Fruit fly (Drosophila melanogaster) whole organism, wandering third instar larva: ENCODE data around the gene mon2.

Source experiments
- Abd-B ChIP-seq: fragments of >200 bp; optimal IDR thresholded peaks from 2 replicates; lab custom pipeline; 2017; ENCODE audit warnings: missing biosample characterization, missing genetic modification characterization
- CG32264 ChIP-seq: fragments of 200-800 bp; sonication (Bioruptor generic); optimal IDR thresholded peaks from 2 replicates; lab custom pipeline; 2016; ENCODE audit warnings: missing biosample characterization, missing genetic modification characterization
- CG9705 ChIP-seq: fragments of 200-800 bp; sonication (Bioruptor generic); optimal IDR thresholded peaks from 2 replicates; lab custom pipeline; 2018; ENCODE audit warnings: missing biosample characterization, mild to moderate bottlenecking, missing genetic modification characterization
- CrebA ChIP-seq: fragments of 200-800 bp; sonication (Bioruptor generic); optimal IDR thresholded peaks from 2 replicates; lab custom pipeline; 2016; ENCODE audit warnings: missing biosample characterization, mild to moderate bottlenecking, missing genetic modification characterization, borderline replicate concordance
- Dfd ChIP-seq: fragments of >200 bp; optimal IDR thresholded peaks from 2 replicates; lab custom pipeline; 2017; ENCODE audit warnings: missing biosample characterization, missing genetic modification characterization
- Dif ChIP-seq: fragments of 200-275, 200-300 bp; sonication (Bioruptor generic); optimal IDR thresholded peaks from 2 replicates; lab custom pipeline; 2018; ENCODE audit warnings: missing biosample characterization, missing genetic modification characterization; ENCODE audit not compliant: partially characterized antibody
- HLH106 ChIP-seq: fragments of 200-800 bp; optimal IDR thresholded peaks from 3 replicates; lab custom pipeline; 2019; ENCODE audit warnings: missing biosample characterization, mild to moderate bottlenecking, missing genetic modification characterization, moderate library complexity
- Hnf4 ChIP-seq: fragments of 200-800 bp; sonication (Bioruptor generic); optimal IDR thresholded peaks from 2 replicates; lab custom pipeline; 2016; ENCODE audit warnings: missing biosample characterization, mild to moderate bottlenecking, missing genetic modification characterization
- Hr78 ChIP-seq: fragments of >200 bp; optimal IDR thresholded peaks from 2 replicates; lab custom pipeline; 2017; ENCODE audit warnings: missing biosample characterization, missing genetic modification characterization
- Hr83 ChIP-seq: fragments of 200-300 bp; sonication (Bioruptor generic); optimal IDR thresholded peaks from 2 replicates; lab custom pipeline; 2016; ENCODE audit warnings: missing biosample characterization, mild to moderate bottlenecking, missing genetic modification characterization, moderate library complexity; ENCODE audit not compliant: poor library complexity, severe bottlenecking
- Jra ChIP-seq: sonication (Bioruptor generic); optimal IDR thresholded peaks from 2 replicates; lab custom pipeline; 2016; ENCODE audit warnings: missing biosample characterization, missing genetic modification characterization
- Mio ChIP-seq: sonication (Bioruptor generic); optimal IDR thresholded peaks from 2 replicates; lab custom pipeline; 2016; ENCODE audit warnings: missing biosample characterization, missing genetic modification characterization
- Myc ChIP-seq: fragments of >200 bp; optimal IDR thresholded peaks from 2 replicates; lab custom pipeline; 2017
- N ChIP-seq: fragments of >200 bp; optimal IDR thresholded peaks from 2 replicates; lab custom pipeline; 2018; ENCODE audit warnings: missing biosample characterization, missing external identifiers, missing genetic modification characterization
- OdsH ChIP-seq: fragments of 200-800 bp; sonication (Bioruptor generic); optimal IDR thresholded peaks from 2 replicates; lab custom pipeline; 2016; ENCODE audit warnings: missing biosample characterization, mild to moderate bottlenecking, missing genetic modification characterization
- Rel ChIP-seq, 2 experiments: fragments of 200-800 bp; sonication (Bioruptor generic) in 1 of 2; optimal IDR thresholded peaks; 2 replicates in 1 of 2; 3 replicates in 1 of 2; lab custom pipeline; 2016 to 2019; ENCODE audit warnings: mild to moderate bottlenecking in 2 of 2, missing biosample characterization in 2 of 2, missing genetic modification characterization in 2 of 2, moderate library complexity in 1 of 2
- Sp1 ChIP-seq: fragments of 200-800 bp; sonication (Bioruptor generic); optimal IDR thresholded peaks from 3 replicates; lab custom pipeline; 2019; ENCODE audit warnings: missing biosample characterization, mild to moderate bottlenecking, missing genetic modification characterization, moderate library complexity
- Vsx2 ChIP-seq: fragments of 200-300, 225-300 bp; sonication (Bioruptor generic); optimal IDR thresholded peaks from 2 replicates; lab custom pipeline; 2018; ENCODE audit warnings: missing biosample characterization, missing genetic modification characterization; ENCODE audit not compliant: partially characterized antibody
- br ChIP-seq: fragments of 200-800 bp; sonication (Bioruptor generic); optimal IDR thresholded peaks from 2 replicates; lab custom pipeline; 2016; ENCODE audit warnings: missing biosample characterization, missing genetic modification characterization
- brk ChIP-seq: fragments of 200-800 bp; sonication (Bioruptor generic); optimal IDR thresholded peaks from 2 replicates; lab custom pipeline; 2016; ENCODE audit warnings: missing biosample characterization, mild to moderate bottlenecking, missing genetic modification characterization
- dl ChIP-seq, 2 experiments: fragments of 175-275, 200-275 bp in 1 of 2; fragments of 200-275 bp in 1 of 2; sonication (Bioruptor generic); optimal IDR thresholded peaks; lab custom pipeline; 2018; ENCODE audit warnings: mild to moderate bottlenecking in 2 of 2, missing biosample characterization in 2 of 2, missing genetic modification characterization in 2 of 2, moderate library complexity in 2 of 2; ENCODE audit not compliant: partially characterized antibody in 2 of 2, insufficient read depth in 1 of 2
- dmrt93B ChIP-seq: fragments of 200-800 bp; sonication (Bioruptor generic); optimal IDR thresholded peaks from 2 replicates; lab custom pipeline; 2018; ENCODE audit warnings: missing biosample characterization, mild to moderate bottlenecking, missing genetic modification characterization
- dsf ChIP-seq: sonication (Bioruptor generic); optimal IDR thresholded peaks from 2 replicates; lab custom pipeline; 2016; ENCODE audit warnings: missing biosample characterization, missing genetic modification characterization, borderline replicate concordance
- ey ChIP-seq: fragments of 200-800 bp; sonication (Bioruptor generic); optimal IDR thresholded peaks from 2 replicates; lab custom pipeline; 2016; ENCODE audit warnings: missing biosample characterization, missing genetic modification characterization
- foxo ChIP-seq, 2 experiments: fragments of 200-800 bp; sonication (Bioruptor generic); optimal IDR thresholded peaks; 2 replicates in 1 of 2; 3 replicates in 1 of 2; lab custom pipeline; 2016 to 2017; ENCODE audit warnings: missing biosample characterization in 2 of 2, missing genetic modification characterization in 2 of 2
- h ChIP-seq: fragments of 200-800 bp; sonication (Bioruptor generic); optimal IDR thresholded peaks from 3 replicates; lab custom pipeline; 2016; ENCODE audit warnings: missing biosample characterization, mild to moderate bottlenecking, missing genetic modification characterization
- jim ChIP-seq: fragments of 175-275, 200-325 bp; sonication (Bioruptor generic); optimal IDR thresholded peaks from 2 replicates; lab custom pipeline; 2016; ENCODE audit warnings: missing biosample characterization, mild to moderate bottlenecking, missing genetic modification characterization
- pan ChIP-seq: fragments of >200 bp; optimal IDR thresholded peaks from 2 replicates; lab custom pipeline; 2017
- psq ChIP-seq: fragments of 200-800 bp; sonication (Bioruptor generic); optimal IDR thresholded peaks from 3 replicates; lab custom pipeline; 2017; ENCODE audit warnings: missing biosample characterization, mild to moderate bottlenecking, missing genetic modification characterization, moderate library complexity
- rgr ChIP-seq: fragments of 200-800 bp; sonication (Bioruptor generic); optimal IDR thresholded peaks from 3 replicates; lab custom pipeline; 2016; ENCODE audit warnings: missing biosample characterization, mild to moderate bottlenecking, missing genetic modification characterization
- sage ChIP-seq: fragments of 200-800 bp; sonication (Bioruptor generic); optimal IDR thresholded peaks from 2 replicates; lab custom pipeline; 2016; ENCODE audit warnings: missing biosample characterization, mild to moderate bottlenecking, missing genetic modification characterization
- sv ChIP-seq: fragments of 200-800 bp; sonication (Bioruptor generic); optimal IDR thresholded peaks from 3 replicates; lab custom pipeline; 2016; ENCODE audit warnings: missing biosample characterization, missing genetic modification characterization
- usp ChIP-seq: fragments of >200 bp; optimal IDR thresholded peaks from 2 replicates; lab custom pipeline; 2017; ENCODE audit warnings: missing biosample characterization, missing genetic modification characterization

mon2 gene

DNA sequence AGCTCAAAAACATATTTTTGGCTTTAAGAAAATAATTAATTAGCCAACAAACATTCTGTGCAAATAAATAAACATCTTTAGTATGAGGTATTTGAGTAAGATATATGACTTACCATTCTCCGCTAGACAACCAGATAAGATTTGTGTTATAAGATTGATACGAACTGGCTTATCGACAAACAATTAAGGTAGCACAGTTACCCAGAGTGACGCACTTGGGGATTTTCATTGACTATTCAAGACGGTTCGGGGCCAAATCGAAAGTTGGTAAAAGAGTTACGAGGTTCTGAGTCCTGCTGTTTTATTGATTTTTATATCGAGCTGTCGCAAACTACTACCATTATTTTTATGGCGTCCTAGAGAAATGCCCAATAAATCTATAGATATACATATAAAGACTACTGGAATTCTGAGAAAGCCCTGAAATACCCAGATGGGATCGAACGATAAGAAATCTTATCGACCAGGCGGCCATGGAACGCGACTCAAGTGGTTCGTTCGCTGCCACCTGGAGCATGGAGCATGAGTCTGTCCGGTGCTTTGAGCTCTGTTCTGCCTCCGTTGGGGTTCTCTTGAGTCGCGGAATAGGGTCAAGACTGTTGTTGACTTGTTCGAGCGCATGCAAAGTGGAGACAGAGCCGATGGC is 6.3 kb upstream of the mon2 start:
- TF ChIP-seq Sp1 (GFP tag; lab: Kevin White, UChicago), result no peak
- no peak for TF ChIP-seq N (GFP tag; lab: Kevin White, UChicago)
- TF ChIP-seq CG9705, result no peak
- TF ChIP-seq dsf, result no peak
- no peak for TF ChIP-seq CG32264 (GFP tag; lab: Kevin White, UChicago)
- TF ChIP-seq rgr (GFP tag; lab: Kevin White, UChicago), result no peak
- TF ChIP-seq HLH106 (tag; lab: Kevin White, UChicago), result no peak
- TF ChIP-seq OdsH (GFP tag; lab: Kevin White, UChicago), result no peak
- TF ChIP-seq Myc (lab: Kevin White, UChicago), result no peak
- no peak for TF ChIP-seq CrebA (GFP tag; lab: Kevin White, UChicago)
- no peak for TF ChIP-seq psq
- no peak for TF ChIP-seq sv (GFP tag; lab: Kevin White, UChicago)
- TF ChIP-seq Hr78 (GFP tag; lab: Kevin White, UChicago), result no peak
- TF ChIP-seq br (GFP tag; lab: Kevin White, UChicago), result peak; percentile 34
- TF ChIP-seq sage, result no peak
- no peak for TF ChIP-seq usp (GFP tag; lab: Kevin White, UChicago)
- no peak for TF ChIP-seq dmrt93B (GFP tag; lab: Kevin White, UChicago)
- TF ChIP-seq jim (GFP tag; lab: Kevin White, UChicago), result no peak
- no peak for TF ChIP-seq Mio (GFP tag; lab: Kevin White, UChicago)
- no peak for TF ChIP-seq Hnf4 (GFP tag; lab: Kevin White, UChicago)
- TF ChIP-seq brk (GFP tag; lab: Kevin White, UChicago), result no peak
- TF ChIP-seq Rel (GFP tag; optimal IDR thresholded peaks at IDR 0.05; lab: Kevin White, UChicago), result no peak
- peak; percentile 54 for TF ChIP-seq Rel (tag; optimal IDR thresholded peaks at IDR 0.05; lab: Kevin White, UChicago)
- TF ChIP-seq h, result no peak
- TF ChIP-seq dl (GFP tag; optimal IDR thresholded peaks at IDR 0.05; lab: Kevin White, UChicago; ENCODE audit: insufficient read depth in 1 of 2, partially characterized antibody in 2 of 2), result peak in 1 of 2 experiments; percentile 14
- TF ChIP-seq Dfd (GFP tag; lab: Kevin White, UChicago), result no peak

DNA sequence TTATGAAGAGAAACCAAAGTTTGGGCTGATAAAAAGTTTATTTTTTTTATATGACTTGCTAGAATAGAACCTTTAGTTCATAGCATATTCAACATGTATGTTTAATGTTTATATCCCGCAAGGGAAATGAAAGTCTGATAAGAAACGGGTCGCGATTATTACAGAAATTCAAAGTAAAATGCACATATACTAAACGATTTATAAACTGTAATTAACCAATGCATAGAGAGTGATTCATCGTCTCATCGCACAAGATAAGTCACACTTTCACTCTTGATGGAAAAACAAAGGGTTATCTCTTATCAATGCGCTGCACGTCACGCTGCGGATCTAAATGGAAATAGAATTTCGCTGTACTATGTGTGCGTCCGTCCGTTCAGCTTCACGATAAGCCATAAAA is 5.1 kb upstream of the mon2 start:
- TF ChIP-seq Hnf4 (GFP tag; lab: Kevin White, UChicago) (no peak), ey (GFP tag; lab: Kevin White, UChicago) (no peak)

dm6 chr2L:8126849-8127602 is 3.2 kb upstream of the mon2 start, which contains the start of the genes CG12375 and CG8668:
CG12375 (minus strand) TSS chr2L:8126890.
CG8668 (plus strand) TSS chr2L:8127001.
- TF ChIP-seq Abd-B (GFP tag; lab: Kevin White, UChicago), result no peak
- no peak for TF ChIP-seq OdsH (GFP tag; lab: Kevin White, UChicago)
- TF ChIP-seq ey (GFP tag; lab: Kevin White, UChicago), result peak; percentile 7
- TF ChIP-seq Rel (GFP tag; optimal IDR thresholded peaks at IDR 0.05; lab: Kevin White, UChicago), result no peak
- TF ChIP-seq Rel (tag; optimal IDR thresholded peaks at IDR 0.05; lab: Kevin White, UChicago), result peak; percentile 95
- peak; percentile 2 for TF ChIP-seq Sp1 (GFP tag; lab: Kevin White, UChicago)
- TF ChIP-seq Dfd (GFP tag; lab: Kevin White, UChicago), result no peak
- TF ChIP-seq Jra, result peak; percentile 49
- peak; percentile 75 for TF ChIP-seq Hnf4 (GFP tag; lab: Kevin White, UChicago)
- TF ChIP-seq dmrt93B (GFP tag; lab: Kevin White, UChicago), result no peak
- TF ChIP-seq usp (GFP tag; lab: Kevin White, UChicago), result no peak
- no peak for TF ChIP-seq pan (lab: Kevin White, UChicago)
- peak; percentile 9 for TF ChIP-seq Hr83
- TF ChIP-seq Vsx2 (GFP tag; lab: Kevin White, UChicago), result peak; percentile 38

DNA sequence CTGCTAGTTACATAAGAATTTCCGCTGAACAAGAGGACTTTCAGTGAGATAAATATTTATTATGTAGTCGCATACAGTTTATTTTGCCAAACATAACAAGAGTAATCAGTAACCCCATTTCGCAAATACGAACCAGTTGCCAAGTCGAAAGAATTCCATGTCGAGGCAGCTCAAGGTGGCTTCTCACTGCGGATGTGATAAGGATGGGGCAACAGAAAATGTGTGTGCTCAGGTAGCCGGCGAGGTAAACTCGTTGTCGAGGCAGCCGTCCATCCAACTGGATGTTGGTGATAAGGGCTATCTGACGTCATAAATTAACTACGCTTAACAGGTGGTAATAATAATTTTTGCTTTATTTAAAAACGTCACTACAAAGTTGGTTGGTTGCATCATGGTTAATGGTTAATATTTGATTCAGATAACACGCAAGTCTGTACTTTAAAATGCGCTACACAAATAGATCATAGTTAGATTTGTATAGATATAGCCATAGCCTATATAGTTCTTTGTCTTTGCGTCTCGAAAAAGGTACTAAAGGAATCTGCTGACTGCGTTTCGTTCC is 7.1 kb downstream of the mon2 start:
- no peak for TF ChIP-seq br (GFP tag; lab: Kevin White, UChicago)
- TF ChIP-seq foxo (GFP tag; optimal IDR thresholded peaks at IDR 0.05; lab: Kevin White, UChicago), result no peak
- no peak for TF ChIP-seq h
- TF ChIP-seq Hnf4 (GFP tag; lab: Kevin White, UChicago), result no peak
- no peak for TF ChIP-seq dl (GFP tag; optimal IDR thresholded peaks at IDR 0.05; lab: Kevin White, UChicago; ENCODE audit: insufficient read depth in 1 of 2, partially characterized antibody in 2 of 2)
- no peak for TF ChIP-seq Abd-B (GFP tag; lab: Kevin White, UChicago)
- TF ChIP-seq rgr (GFP tag; lab: Kevin White, UChicago), result no peak
- no peak for TF ChIP-seq ey (GFP tag; lab: Kevin White, UChicago)
- TF ChIP-seq Jra, result no peak
- TF ChIP-seq psq, result no peak
- TF ChIP-seq pan (lab: Kevin White, UChicago), result no peak
- no peak for TF ChIP-seq dsf
- TF ChIP-seq Mio (GFP tag; lab: Kevin White, UChicago), result no peak
- TF ChIP-seq CrebA (GFP tag; lab: Kevin White, UChicago), result no peak
- no peak for TF ChIP-seq Dif (GFP tag; lab: Kevin White, UChicago)
- no peak for TF ChIP-seq CG9705
- TF ChIP-seq Hr78 (GFP tag; lab: Kevin White, UChicago), result no peak
- no peak for TF ChIP-seq sage
- no peak for TF ChIP-seq Sp1 (GFP tag; lab: Kevin White, UChicago)
